Fruit fly (Drosophila melanogaster) whole organism, pupa: ENCODE results near the gene Jhbp3.

Experiments
- CG10348 ChIP-seq: fragments of 200-800 bp; sonication (Bioruptor generic); IDR thresholded peaks from 2 replicates; pipeline ENCODE4 v1.3.6; 2022; ENCODE audit warnings: missing biosample characterization, missing genetic modification characterization
- CG12605 ChIP-seq: fragments of 200-800 bp; sonication (Bioruptor generic); IDR thresholded peaks from 2 replicates; pipeline ENCODE4 v1.3.6; 2022; ENCODE audit warnings: missing biosample characterization, missing genetic modification characterization
- CG14655 ChIP-seq: fragments of 200-800 bp; sonication (Bioruptor generic); optimal IDR thresholded peaks from 3 replicates; lab custom pipeline; 2017; ENCODE audit warnings: mild to moderate bottlenecking, missing biosample characterization, missing genetic modification reagents, missing genetic modification characterization
- CG4496 ChIP-seq: fragments of 200-800 bp; sonication (Bioruptor generic); IDR thresholded peaks from 3 replicates; pipeline ENCODE4 v1.3.6; 2022; ENCODE audit warnings: missing biosample characterization, missing genetic modification characterization
- CG8301 ChIP-seq: fragments of 200-800 bp; sonication (Bioruptor generic); optimal IDR thresholded peaks from 2 replicates; lab custom pipeline; 2018; ENCODE audit warnings: missing biosample characterization, mild to moderate bottlenecking, missing genetic modification characterization
- D1 ChIP-seq: fragments of 200-800 bp; sonication (Bioruptor generic); optimal IDR thresholded peaks from 2 replicates; lab custom pipeline; 2018; ENCODE audit warnings: missing biosample characterization, mild to moderate bottlenecking, missing genetic modification characterization, moderate library complexity
- EcR ChIP-seq: fragments of 200-800 bp; sonication (Bioruptor generic); optimal IDR thresholded peaks from 3 replicates; lab custom pipeline; 2019; ENCODE audit warnings: missing biosample characterization, missing genetic modification characterization, mild to moderate bottlenecking, moderate library complexity, missing genetic modification reagents
- Pif1A ChIP-seq: fragments of 200-800 bp; sonication (Bioruptor generic); optimal IDR thresholded peaks from 3 replicates; lab custom pipeline; 2016; ENCODE audit warnings: missing biosample characterization, missing genetic modification characterization
- Snoo ChIP-seq: fragments of 200-800 bp; sonication (Bioruptor generic); optimal IDR thresholded peaks from 3 replicates; lab custom pipeline; 2017; ENCODE audit warnings: missing biosample characterization, mild to moderate bottlenecking, missing genetic modification characterization, inconsistent platforms
- fd96Ca ChIP-seq: fragments of 200-800 bp; sonication (Bioruptor generic); IDR thresholded peaks from 3 replicates; pipeline ENCODE4 v1.3.6; 2022; ENCODE audit warnings: missing biosample characterization, missing genetic modification characterization
- gl ChIP-seq: fragments of 200-800 bp; sonication (Bioruptor generic); optimal IDR thresholded peaks from 2 replicates; lab custom pipeline; 2018; ENCODE audit warnings: missing biosample characterization, mild to moderate bottlenecking, missing genetic modification characterization
- rn ChIP-seq: fragments of 200-800 bp; sonication (Bioruptor generic); IDR thresholded peaks from 2 replicates; pipeline ENCODE4 v1.3.6; 2022; ENCODE audit warnings: missing biosample characterization, missing genetic modification characterization

- TF ChIP-seq CG4496 (GFP tag; lab: Robert Waterston, UW) (no peak), Snoo (tag; lab: Kevin White, UChicago) (no peak), EcR (GFP tag; lab: Kevin White, UChicago) (no peak), D1 (tag; lab: Kevin White, UChicago) (no peak), CG8301 (tag; lab: Kevin White, UChicago) (no peak), gl (tag; lab: Kevin White, UChicago) (no peak), CG14655 (GFP tag; lab: Kevin White, UChicago) (no peak), rn (GFP tag; lab: Robert Waterston, UW) (no peak), CG12605 (GFP tag; lab: Robert Waterston, UW) (no peak), CG10348 (GFP tag; lab: Robert Waterston, UW) (no peak), fd96Ca (GFP tag; lab: Robert Waterston, UW) (no peak), Pif1A (no peak)
Measured at dm6 chr3R:4972961-4973595, 18.0 kb upstream of the Jhbp3 start.
